Fruit fly (Drosophila melanogaster) S2 (cell line): ENCODE data around the gene CG12477.

ENCODE experiments used
- CG8478 ChIP-seq: fragments of >200 bp; optimal IDR thresholded peaks from 2 replicates; lab custom pipeline; 2018
- CTCF ChIP-seq, 2 experiments: fragments of >200 bp; optimal IDR thresholded peaks; 2 replicates each; lab custom pipeline; 2018

dm6 chr3L:18686220-18686801, 36.8 kb downstream of the CG12477 start, which contains the start of gene Cyp12c1:
- TF ChIP-seq CTCF (optimal IDR thresholded peaks at IDR 0.05; lab: Kevin White, UChicago) (no peak), CG8478 (no peak)
